Worm (Caenorhabditis elegans) whole organism, L4 larva: ENCODE data around the gene F20B6.10.

ENCODE experiments used
- D1046.2 ChIP-seq: fragments of 200-800 bp; sonication (Bioruptor generic); IDR thresholded peaks from 2 replicates; pipeline ENCODE4 v1.3.6; 2022; ENCODE audit warnings: missing genetic modification characterization, missing compliant biosample characterization
- F10B5.3 ChIP-seq: sonication (generic microtip); optimal IDR thresholded peaks from 2 replicates; lab custom pipeline; 2016; ENCODE audit warnings: mild to moderate bottlenecking, missing genetic modification characterization, missing compliant biosample characterization
- F26F4.8 ChIP-seq: fragments of 200-800 bp; sonication (Bioruptor generic); conservative IDR thresholded peaks from 2 replicates; pipeline ENCODE4 v1.3.6; 2022; ENCODE audit warnings: missing genetic modification characterization, missing compliant biosample characterization
- F37D6.2 ChIP-seq: sonication (generic microtip); optimal IDR thresholded peaks from 2 replicates; lab custom pipeline; 2016; ENCODE audit warnings: mild to moderate bottlenecking, missing genetic modification characterization, missing compliant biosample characterization
- F49E8.2 ChIP-seq: sonication (generic microtip); optimal IDR thresholded peaks from 2 replicates; lab custom pipeline; 2016; ENCODE audit warnings: missing compliant biosample characterization, mild to moderate bottlenecking, missing genetic modification characterization, borderline replicate concordance
- R02D3.7 ChIP-seq: fragments of 150-350 bp; sonication (generic microtip); optimal IDR thresholded peaks from 3 replicates; lab custom pipeline; 2014; ENCODE audit warnings: missing biosample characterization, missing genetic modification characterization
- T26A8.4 ChIP-seq: fragments of 200-800 bp; sonication (Bioruptor generic); IDR thresholded peaks from 2 replicates; pipeline ENCODE4 v1.3.6; 2022; ENCODE audit warnings: missing genetic modification characterization, missing compliant biosample characterization
- Y75B8A.6 ChIP-seq: fragments of 200-800 bp; sonication (Bioruptor generic); IDR thresholded peaks from 2 replicates; pipeline ENCODE4 v1.3.6; 2022; ENCODE audit warnings: missing genetic modification reagents, missing genetic modification characterization, missing compliant biosample characterization
- ZK337.2 ChIP-seq: fragments of 200-800 bp; sonication (Bioruptor generic); IDR thresholded peaks from 2 replicates; pipeline ENCODE4 v1.3.6; 2022; ENCODE audit warnings: missing genetic modification reagents, missing genetic modification characterization, missing compliant biosample characterization
- ZK546.5 ChIP-seq, 2 experiments: sonication (generic microtip); optimal IDR thresholded peaks; 2 replicates each; lab custom pipeline; 2017; ENCODE audit warnings: missing biosample characterization in 2 of 2, missing genetic modification characterization in 2 of 2
- aha-1 ChIP-seq: fragments of 150-350 bp; peaks from one replicate; lab custom pipeline; 2014; ENCODE audit warnings: missing biosample characterization, missing genetic modification characterization
- attf-4 ChIP-seq: sonication (generic microtip); optimal IDR thresholded peaks from 3 replicates; lab custom pipeline; 2017; ENCODE audit warnings: missing biosample characterization, missing genetic modification characterization
- ceh-20 ChIP-seq: fragments of 200-800 bp; sonication (Bioruptor generic); IDR thresholded peaks from 2 replicates; pipeline ENCODE4 v1.3.6; 2022; ENCODE audit warnings: missing genetic modification reagents, missing genetic modification characterization, missing compliant biosample characterization
- ceh-44 ChIP-seq: fragments of 200-800 bp; sonication (Bioruptor generic); IDR thresholded peaks from 2 replicates; pipeline ENCODE4 v1.3.6; 2022; ENCODE audit warnings: missing genetic modification reagents, missing genetic modification characterization, missing compliant biosample characterization
- ces-1 ChIP-seq: fragments of 150-350 bp; sonication (generic microtip); optimal IDR thresholded peaks from 4 replicates; lab custom pipeline; 2014; ENCODE audit warnings: missing biosample characterization, missing genetic modification reagents, missing genetic modification characterization
- ctbp-1 ChIP-seq: fragments of 200-800 bp; sonication (Bioruptor generic); IDR thresholded peaks from 2 replicates; pipeline ENCODE4 v1.3.6; 2022; ENCODE audit warnings: missing genetic modification reagents, missing genetic modification characterization, missing compliant biosample characterization
- daf-16 ChIP-seq, 3 experiments: sonication (generic microtip); optimal IDR thresholded peaks; 2 replicates each; lab custom pipeline; 2016 to 2017; ENCODE audit warnings: missing genetic modification characterization in 3 of 3, missing genetic modification reagents in 3 of 3, mild to moderate bottlenecking in 2 of 3, missing compliant biosample characterization in 2 of 3, missing biosample characterization in 1 of 3, moderate library complexity in 1 of 3
- daf-19 ChIP-seq: fragments of 200-800 bp; sonication (Bioruptor generic); conservative IDR thresholded peaks from 2 replicates; pipeline ENCODE4 v1.3.6; 2022; ENCODE audit warnings: missing genetic modification characterization, missing compliant biosample characterization
- dve-1 ChIP-seq: sonication (generic microtip); optimal IDR thresholded peaks from 2 replicates; lab custom pipeline; 2017; ENCODE audit warnings: antibody characterized with exemption, mild to moderate bottlenecking, missing genetic modification characterization, missing compliant biosample characterization; ENCODE audit not compliant: insufficient read depth
- egl-27 ChIP-seq: sonication (generic microtip); optimal IDR thresholded peaks from 3 replicates; lab custom pipeline; 2017; ENCODE audit warnings: missing biosample characterization, missing genetic modification reagents, missing genetic modification characterization
- fkh-10 ChIP-seq: fragments of 150-350 bp; optimal IDR thresholded peaks from 2 replicates; lab custom pipeline; 2014; ENCODE audit warnings: missing biosample characterization, missing genetic modification reagents, missing genetic modification characterization
- fos-1 ChIP-seq: fragments of 150-350 bp; optimal IDR thresholded peaks from 2 replicates; lab custom pipeline; 2014; ENCODE audit warnings: missing biosample characterization, missing genetic modification characterization
- gei-8 ChIP-seq: fragments of 200-800 bp; sonication (Bioruptor generic); optimal IDR thresholded peaks from 2 replicates; lab custom pipeline; 2018; ENCODE audit warnings: mild to moderate bottlenecking, missing genetic modification characterization, missing compliant biosample characterization
- hlh-11 ChIP-seq: fragments of 200-800 bp; sonication (Bioruptor generic); optimal IDR thresholded peaks from 2 replicates; lab custom pipeline; 2018; ENCODE audit warnings: mild to moderate bottlenecking, missing genetic modification characterization, missing compliant biosample characterization
- lin-1 ChIP-seq: fragments of 200-800 bp; sonication (Bioruptor generic); IDR thresholded peaks from 2 replicates; pipeline ENCODE4 v1.3.6; 2022; ENCODE audit warnings: missing genetic modification reagents, missing genetic modification characterization, missing compliant biosample characterization
- lin-29 ChIP-seq: fragments of 200-800 bp; sonication (Bioruptor generic); IDR thresholded peaks from 2 replicates; pipeline ENCODE4 v1.3.6; 2022; ENCODE audit warnings: missing genetic modification reagents, missing genetic modification characterization, missing compliant biosample characterization
- lin-39 ChIP-seq: fragments of 150-350 bp; optimal IDR thresholded peaks from 2 replicates; lab custom pipeline; 2014; ENCODE audit warnings: missing biosample characterization, missing genetic modification reagents, missing genetic modification characterization
- lir-3 ChIP-seq: sonication (generic microtip); optimal IDR thresholded peaks from 2 replicates; lab custom pipeline; 2016; ENCODE audit warnings: mild to moderate bottlenecking, missing genetic modification characterization, missing compliant biosample characterization
- lsy-2 ChIP-seq, 2 experiments: fragments of 150-350 bp in 1 of 2; sonication (generic microtip) in 1 of 2; optimal IDR thresholded peaks; 2 replicates each; lab custom pipeline; 2014 to 2017; ENCODE audit warnings: missing biosample characterization in 2 of 2, missing genetic modification characterization in 2 of 2
- mes-2 ChIP-seq: sonication (generic microtip); optimal IDR thresholded peaks from 2 replicates; lab custom pipeline; 2016; ENCODE audit warnings: missing genotype, mild to moderate bottlenecking, missing genetic modification characterization, missing compliant biosample characterization; ENCODE audit not compliant: poor library complexity, severe bottlenecking
- mxl-3 ChIP-seq: fragments of 200-800 bp; sonication (Bioruptor generic); optimal IDR thresholded peaks from 2 replicates; lab custom pipeline; 2018; ENCODE audit warnings: mild to moderate bottlenecking, missing genetic modification characterization, missing compliant biosample characterization
- nhr-25 ChIP-seq: sonication (generic microtip); optimal IDR thresholded peaks from 2 replicates; lab custom pipeline; 2017; ENCODE audit warnings: missing genetic modification characterization, mild to moderate bottlenecking, missing compliant biosample characterization, antibody characterized with exemption, moderate library complexity, borderline replicate concordance; ENCODE audit not compliant: insufficient read depth
- nhr-28 ChIP-seq: fragments of 150-350 bp; optimal IDR thresholded peaks from 2 replicates; lab custom pipeline; 2014; ENCODE audit warnings: missing biosample characterization, missing genetic modification characterization
- nhr-76 ChIP-seq: fragments of 150-350 bp; optimal IDR thresholded peaks from 2 replicates; lab custom pipeline; 2014; ENCODE audit warnings: missing biosample characterization, missing genetic modification characterization
- nhr-77 ChIP-seq: fragments of 150-350 bp; optimal IDR thresholded peaks from 2 replicates; lab custom pipeline; 2014; ENCODE audit warnings: missing biosample characterization, missing genetic modification characterization
- pqm-1 ChIP-seq: sonication (generic microtip); optimal IDR thresholded peaks from 2 replicates; lab custom pipeline; 2017; ENCODE audit warnings: missing biosample characterization, missing genetic modification characterization
- rbr-2 ChIP-seq: sonication (generic microtip); optimal IDR thresholded peaks from 2 replicates; lab custom pipeline; 2016; ENCODE audit warnings: missing genotype, missing genetic modification characterization, missing compliant biosample characterization
- spr-3 ChIP-seq: fragments of 200-800 bp; sonication (Bioruptor generic); optimal IDR thresholded peaks from 2 replicates; lab custom pipeline; 2018; ENCODE audit warnings: mild to moderate bottlenecking, missing genetic modification characterization, missing compliant biosample characterization
- unc-130 ChIP-seq: sonication (generic microtip); optimal IDR thresholded peaks from 2 replicates; lab custom pipeline; 2016; ENCODE audit warnings: missing genetic modification reagents, missing genetic modification characterization, missing compliant biosample characterization
- unc-62 ChIP-seq, 3 experiments: fragments of 150-350 bp in 1 of 3; sonication (generic microtip); optimal IDR thresholded peaks in 2 of 3; peaks in 1 of 3; 1 replicate in 1 of 3; 2 replicates in 2 of 3; lab custom pipeline; 2014 to 2017; ENCODE audit warnings: missing biosample characterization in 3 of 3, missing genetic modification characterization in 3 of 3, missing genetic modification reagents in 3 of 3, missing genotype in 1 of 3
- zag-1 ChIP-seq: fragments of 150-350 bp; optimal IDR thresholded peaks from 2 replicates; lab custom pipeline; 2014; ENCODE audit warnings: missing biosample characterization, missing genetic modification characterization
- zip-2 ChIP-seq: fragments of 150-350 bp; optimal IDR thresholded peaks from 2 replicates; lab custom pipeline; 2014; ENCODE audit warnings: missing biosample characterization, missing genetic modification characterization
- ztf-7 ChIP-seq: fragments of 150-350 bp; optimal IDR thresholded peaks from 2 replicates; lab custom pipeline; 2014; ENCODE audit warnings: missing biosample characterization, missing genetic modification characterization

The F20B6.10 gene

ce11 chrX:4244489-4245123, 27.6 kb upstream of the F20B6.10 start (continued):
- TF ChIP-seq ceh-20 (GFP tag; lab: Robert Waterston, UW) (no peak), daf-16 (GFP tag; optimal IDR thresholded peaks at IDR 0.05; lab: Kevin White, UChicago) (peak in 1 of 2 experiments; percentile 85), daf-16 (tag; optimal IDR thresholded peaks at IDR 0.05; lab: Kevin White, UChicago) (peak; percentile 71), fos-1 (tag; lab: Kevin White, UChicago) (no peak), daf-19 (no peak), nhr-77 (peak; percentile 48), nhr-28 (tag; lab: Kevin White, UChicago) (peak; percentile 71), lin-29 (GFP tag; lab: Robert Waterston, UW) (no peak)
- TF ChIP-seq, all 104 proteins: peak for 13

ce11 chrX:4238971-4239370, 22.0 kb upstream of the F20B6.10 start:
- TF ChIP-seq D1046.2 (GFP tag; lab: Robert Waterston, UW) (no peak), F49E8.2 (tag; lab: Kevin White, UChicago) (no peak), fkh-10 (GFP tag; lab: Kevin White, UChicago) (peak; percentile 18), ces-1 (peak; percentile 79)

- TF ChIP-seq ces-1 (no peak), ZK546.5 (tag; optimal IDR thresholded peaks at IDR 0.05; lab: Kevin White, UChicago) (no peak), aha-1 (tag; lab: Kevin White, UChicago) (peak; percentile 39)
Measured at ce11 chrX:4235752-4236151, 18.8 kb upstream of the F20B6.10 start, which contains the start of gene rab-37. Gene rab-37 (minus strand): TSS chrX:4235852.

ce11 chrX:4222779-4223387, 5.9 kb upstream of the F20B6.10 start:
- TF ChIP-seq lsy-2 (tag; optimal IDR thresholded peaks at IDR 0.05; lab: Kevin White, UChicago) (peak; percentile 71 to 79), hlh-11 (tag; lab: Kevin White, UChicago) (peak; percentile 95), attf-4 (tag; lab: Kevin White, UChicago) (no peak), dve-1 (tag; lab: Kevin White, UChicago) (peak; percentile 74), rbr-2 (tag; lab: Kevin White, UChicago) (peak; percentile 84), ceh-44 (no peak), spr-3 (GFP tag; lab: Kevin White, UChicago) (peak; percentile 76), ZK337.2 (GFP tag; lab: Robert Waterston, UW) (no peak), D1046.2 (GFP tag; lab: Robert Waterston, UW) (no peak), lin-1 (GFP tag; lab: Robert Waterston, UW) (no peak; the same call in 1 of the 2 replicates), unc-62 (GFP tag; optimal IDR thresholded peaks at IDR 0.05 in 1 of 2; lab: Kevin White, UChicago) (peak in 1 of 2 experiments; percentile 100), unc-62 (tag; optimal IDR thresholded peaks at IDR 0.05; lab: Kevin White, UChicago) (no peak), T26A8.4 (GFP tag; lab: Robert Waterston, UW) (peak; percentile 92), gei-8 (no peak), egl-27 (tag; lab: Kevin White, UChicago) (no peak), pqm-1 (tag; lab: Kevin White, UChicago) (no peak), ztf-7 (tag; lab: Kevin White, UChicago) (peak; percentile 88), nhr-76 (tag; lab: Kevin White, UChicago) (no peak), nhr-25 (tag; lab: Kevin White, UChicago) (peak; percentile 81), mxl-3 (peak; percentile 74), ceh-20 (GFP tag; lab: Robert Waterston, UW) (peak; percentile 88), ctbp-1 (peak; percentile 86), zag-1 (tag; lab: Kevin White, UChicago) (peak; percentile 68), unc-130 (GFP tag; lab: Kevin White, UChicago) (peak; percentile 9), mes-2 (tag; lab: Kevin White, UChicago) (peak; percentile 46), F10B5.3 (tag; lab: Kevin White, UChicago) (peak; percentile 80), Y75B8A.6 (GFP tag; lab: Robert Waterston, UW) (no peak), lir-3 (tag; lab: Kevin White, UChicago) (peak; percentile 44), F26F4.8 (no peak), zip-2 (no peak), aha-1 (tag; lab: Kevin White, UChicago) (peak; percentile 99), F37D6.2 (peak; percentile 67), R02D3.7 (no peak), lin-39 (tag; lab: Kevin White, UChicago) (no peak)
